Fruit fly (Drosophila melanogaster) whole organism, adult: ENCODE results near the gene CG45071.

Experiments
- CG11617 ChIP-seq: fragments of 200-800 bp; sonication (Bioruptor generic); optimal IDR thresholded peaks from 2 replicates; lab custom pipeline; 2017; ENCODE audit warnings: mild to moderate bottlenecking, missing biosample characterization, missing genetic modification reagents, missing genetic modification characterization
- CG7045 ChIP-seq: fragments of 200-800 bp; sonication (Bioruptor generic); optimal IDR thresholded peaks from 2 replicates; lab custom pipeline; 2017; ENCODE audit warnings: missing biosample characterization, mild to moderate bottlenecking, missing genetic modification characterization
- Clk ChIP-seq: fragments of 200-800 bp; sonication (Bioruptor generic); optimal IDR thresholded peaks from 2 replicates; lab custom pipeline; 2017; ENCODE audit warnings: missing biosample characterization, missing genetic modification characterization
- ovo ChIP-seq: fragments of 200-800 bp; sonication (Bioruptor generic); optimal IDR thresholded peaks from 2 replicates; lab custom pipeline; 2016; ENCODE audit warnings: missing biosample characterization, missing genetic modification characterization
- toe ChIP-seq: fragments of 200-800 bp; sonication (Bioruptor generic); optimal IDR thresholded peaks from 2 replicates; lab custom pipeline; 2016; ENCODE audit warnings: missing biosample characterization, missing genetic modification characterization

DNA sequence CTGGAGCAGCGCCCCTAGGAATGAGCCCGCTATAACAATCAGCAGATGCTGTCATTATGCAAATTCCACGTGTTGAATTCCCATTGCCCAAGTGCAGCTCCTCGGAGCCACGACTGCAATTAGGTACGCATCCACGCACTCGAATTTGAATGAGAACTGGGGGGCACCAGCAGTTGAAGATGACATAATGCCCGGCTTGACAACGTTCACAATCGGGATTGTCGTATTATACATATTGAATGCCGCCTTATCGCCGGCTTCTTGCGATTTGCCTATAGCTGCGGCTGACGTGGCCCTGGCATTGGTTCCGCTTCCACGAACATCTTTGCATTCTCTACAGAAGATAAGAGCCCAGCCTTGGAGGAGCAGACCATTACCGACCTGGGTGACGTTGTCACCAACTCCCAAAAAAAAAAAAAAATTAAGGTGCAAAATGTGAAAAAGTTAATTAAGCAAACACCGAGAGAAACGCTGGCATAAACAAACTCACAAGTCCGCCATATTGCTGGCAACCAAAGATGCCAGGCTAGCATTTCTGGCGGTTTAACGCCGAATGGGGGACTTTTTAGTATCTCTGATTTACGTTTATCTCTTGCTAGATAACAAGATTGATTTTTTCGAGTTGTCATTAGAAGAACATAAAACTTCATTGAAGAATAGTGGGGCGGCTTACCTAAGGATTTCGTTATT, 34.7 kb downstream of the CG45071 start:
- TF ChIP-seq CG11617 (GFP tag; lab: Kevin White, UChicago), result no peak
- no peak for TF ChIP-seq toe (GFP tag; lab: Kevin White, UChicago)
- TF ChIP-seq CG7045 (GFP tag; lab: Kevin White, UChicago), result no peak
- TF ChIP-seq Clk (GFP tag; lab: Kevin White, UChicago), result no peak
- no peak for TF ChIP-seq ovo (GFP tag; lab: Kevin White, UChicago)
